Fruit fly (Drosophila melanogaster): Measurements from ENCODE around the gene CG15628.

DNA sequence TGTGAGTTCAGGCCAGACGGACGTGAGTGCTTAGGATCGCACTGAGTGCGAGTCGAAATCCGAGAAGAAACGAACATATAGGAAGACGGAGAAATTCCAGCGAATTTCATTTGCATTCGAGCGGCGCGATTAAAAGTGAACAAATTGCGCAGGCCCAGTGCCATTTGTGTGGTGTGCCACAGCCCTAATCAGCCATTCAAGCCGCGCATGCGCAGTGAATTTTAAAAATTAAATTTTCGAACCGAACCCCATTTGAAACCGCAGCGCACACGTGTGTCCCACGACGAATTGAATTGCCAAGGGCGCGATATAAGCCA, 8.6 kb upstream of the CG15628 start:
- TF ChIP-seq CG6792 (GFP tag; optimal IDR thresholded peaks at IDR 0.05) (no peak), CG31627 (GFP tag; optimal IDR thresholded peaks at IDR 0.05) (no peak), CG9139 (GFP tag; optimal IDR thresholded peaks at IDR 0.05) (no peak), CG16779 (tag; optimal IDR thresholded peaks at IDR 0.05) (no peak), CG3032 (tag; optimal IDR thresholded peaks at IDR 0.05) (no peak), Sox14 (GFP tag; optimal IDR thresholded peaks at IDR 0.05) (no peak), CG11294 (GFP tag; IDR thresholded peaks at IDR 0.05) (no peak), Lpt (GFP tag; optimal IDR thresholded peaks at IDR 0.05) (no peak), Sox102F (GFP tag; optimal IDR thresholded peaks at IDR 0.05) (no peak), Eip78C (GFP tag) (no peak), Smox (GFP tag; optimal IDR thresholded peaks at IDR 0.05) (no peak), CG6854 (GFP tag; optimal IDR thresholded peaks at IDR 0.05) (no peak), spab (GFP tag; optimal IDR thresholded peaks at IDR 0.05) (no peak)
